Worm (Caenorhabditis elegans) whole organism, L1 larva: Measurements from ENCODE around the gene F41G3.18.
A peak's percentile ranks its signal among the peaks of the same experiment; 100 is the strongest.

Source experiments
- ama-1 ChIP-seq: fragments of 150-350 bp; optimal IDR thresholded peaks from 2 replicates; lab custom pipeline; 2014
- blmp-1 ChIP-seq: fragments of 150-350 bp; optimal IDR thresholded peaks from 2 replicates; lab custom pipeline; 2014; ENCODE audit warnings: missing biosample characterization, missing genetic modification characterization
- ces-1 ChIP-seq: fragments of 150-350 bp; optimal IDR thresholded peaks from 2 replicates; lab custom pipeline; 2014; ENCODE audit warnings: missing biosample characterization, missing genetic modification reagents, missing genetic modification characterization
- dsc-1 ChIP-seq: sonication (generic microtip); optimal IDR thresholded peaks from 2 replicates; lab custom pipeline; 2016; ENCODE audit warnings: mild to moderate bottlenecking, missing genetic modification characterization, missing compliant biosample characterization
- efl-3 ChIP-seq: fragments of 200-800 bp; sonication (Bioruptor generic); optimal IDR thresholded peaks from 2 replicates; lab custom pipeline; 2018; ENCODE audit warnings: mild to moderate bottlenecking, missing genetic modification characterization, missing compliant biosample characterization
- elt-2 ChIP-seq: sonication (generic microtip); optimal IDR thresholded peaks from 2 replicates; lab custom pipeline; 2016; ENCODE audit warnings: missing genetic modification characterization, mild to moderate bottlenecking, inconsistent platforms, missing compliant biosample characterization, missing genetic modification reagents
- elt-3 ChIP-seq, 6 experiments: fragments of 150-350 bp in 1 of 6; sonication (generic microtip); optimal IDR thresholded peaks; 2 replicates each; lab custom pipeline; 2017 to 2018; ENCODE audit warnings: missing biosample characterization in 6 of 6, missing genetic modification characterization in 6 of 6, inconsistent platforms in 1 of 6
- ets-5 ChIP-seq: fragments of 200-800 bp; sonication (Bioruptor generic); IDR thresholded peaks from 2 replicates; pipeline ENCODE4 v1.3.6; 2022; ENCODE audit warnings: missing genetic modification characterization, missing compliant biosample characterization
- grh-1 ChIP-seq: fragments of 200-800 bp; sonication (Bioruptor generic); IDR thresholded peaks from 2 replicates; pipeline ENCODE4 v1.3.6; 2022; ENCODE audit warnings: missing genetic modification reagents, missing genetic modification characterization, missing compliant biosample characterization
- lin-14 ChIP-seq: fragments of 200-800 bp; sonication (Bioruptor generic); optimal IDR thresholded peaks from 2 replicates; lab custom pipeline; 2018; ENCODE audit warnings: mild to moderate bottlenecking, missing genetic modification characterization, moderate library complexity, missing compliant biosample characterization
- lir-3 ChIP-seq: sonication (generic microtip); optimal IDR thresholded peaks from 2 replicates; lab custom pipeline; 2016; ENCODE audit warnings: mild to moderate bottlenecking, missing genetic modification characterization, moderate library complexity, missing compliant biosample characterization; ENCODE audit not compliant: poor library complexity
- lsy-2 ChIP-seq, 2 experiments: fragments of 150-350 bp; optimal IDR thresholded peaks; 2 replicates each; lab custom pipeline; 2014; ENCODE audit warnings: missing biosample characterization in 2 of 2, missing genetic modification characterization in 2 of 2
- mab-9 ChIP-seq: fragments of 200-800 bp; sonication (Bioruptor generic); IDR thresholded peaks from 2 replicates; pipeline ENCODE4 v1.3.6; 2022; ENCODE audit warnings: missing genetic modification reagents, missing genetic modification characterization, missing compliant biosample characterization
- mdl-1 ChIP-seq, 2 experiments: fragments of 150-350 bp; optimal IDR thresholded peaks; 2 replicates each; lab custom pipeline; 2014 to 2017; ENCODE audit warnings: missing biosample characterization in 2 of 2, missing genetic modification characterization in 2 of 2, inconsistent platforms in 1 of 2
- mef-2 ChIP-seq: fragments of 150-350 bp; optimal IDR thresholded peaks from 2 replicates; lab custom pipeline; 2014; ENCODE audit warnings: missing biosample characterization, missing genetic modification characterization
- mep-1 ChIP-seq: fragments of 150-350 bp; optimal IDR thresholded peaks from 2 replicates; lab custom pipeline; 2014; ENCODE audit warnings: missing biosample characterization, missing genetic modification characterization
- nhr-237 ChIP-seq: fragments of 150-350 bp; optimal IDR thresholded peaks from 2 replicates; lab custom pipeline; 2014; ENCODE audit warnings: missing biosample characterization, missing genetic modification characterization
- nhr-71 ChIP-seq: sonication (generic microtip); optimal IDR thresholded peaks from 2 replicates; lab custom pipeline; 2016; ENCODE audit warnings: mild to moderate bottlenecking, missing genetic modification characterization, moderate library complexity, missing compliant biosample characterization
- nhr-84 ChIP-seq: sonication (generic microtip); optimal IDR thresholded peaks from 2 replicates; lab custom pipeline; 2017; ENCODE audit warnings: missing biosample characterization, missing genetic modification characterization
- nhr-85 ChIP-seq: sonication (generic microtip); peaks from one replicate; lab custom pipeline; 2016; ENCODE audit warnings: missing genetic modification characterization, inconsistent platforms, missing compliant biosample characterization
- rnt-1 ChIP-seq: sonication (generic microtip); optimal IDR thresholded peaks from 2 replicates; lab custom pipeline; 2016; ENCODE audit warnings: mild to moderate bottlenecking, missing genetic modification characterization, moderate library complexity, missing compliant biosample characterization
- sox-4 ChIP-seq: sonication (generic microtip); optimal IDR thresholded peaks from 2 replicates; lab custom pipeline; 2016; ENCODE audit warnings: missing genetic modification characterization, missing compliant biosample characterization
- sup-37 ChIP-seq: fragments of 200-800 bp; sonication (Bioruptor generic); optimal IDR thresholded peaks from 2 replicates; lab custom pipeline; 2018; ENCODE audit warnings: mild to moderate bottlenecking, missing genetic modification characterization, missing compliant biosample characterization
- unc-62 ChIP-seq: fragments of 150-350 bp; optimal IDR thresholded peaks from 2 replicates; lab custom pipeline; 2014; ENCODE audit warnings: missing biosample characterization, missing genetic modification reagents, missing genetic modification characterization
- unc-86 ChIP-seq: sonication (generic microtip); optimal IDR thresholded peaks from 2 replicates; lab custom pipeline; 2016; ENCODE audit warnings: missing genetic modification characterization, missing compliant biosample characterization
- xbp-1 ChIP-seq: sonication (generic microtip); optimal IDR thresholded peaks from 2 replicates; lab custom pipeline; 2016; ENCODE audit warnings: missing genetic modification characterization, missing compliant biosample characterization
- zag-1 ChIP-seq: fragments of 150-350 bp; optimal IDR thresholded peaks from 2 replicates; lab custom pipeline; 2014; ENCODE audit warnings: missing biosample characterization, missing genetic modification characterization
- zip-4 ChIP-seq: fragments of 200-800 bp; sonication (Bioruptor generic); optimal IDR thresholded peaks from 2 replicates; lab custom pipeline; 2018; ENCODE audit warnings: mild to moderate bottlenecking, missing genetic modification characterization, moderate library complexity, missing compliant biosample characterization
- ztf-4 ChIP-seq: fragments of 150-350 bp; optimal IDR thresholded peaks from 2 replicates; lab custom pipeline; 2014; ENCODE audit warnings: missing biosample characterization, missing genetic modification characterization

The F41G3.18 gene

ce11 chrII:6808539-6808938 lies 40.4 kb downstream of the F41G3.18 start (continued):
- TF ChIP-seq zip-4 (no peak), lir-3 (tag; lab: Kevin White, UChicago) (no peak), zag-1 (tag; lab: Kevin White, UChicago) (no peak), nhr-71 (tag; lab: Kevin White, UChicago) (peak; percentile 20), sup-37 (GFP tag; lab: Kevin White, UChicago) (no peak), efl-3 (GFP tag; lab: Kevin White, UChicago) (no peak), mef-2 (no peak), mdl-1 (tag; optimal IDR thresholded peaks at IDR 0.05; lab: Kevin White, UChicago) (no peak), elt-2 (no peak), lsy-2 (tag; optimal IDR thresholded peaks at IDR 0.05; lab: Kevin White, UChicago) (peak in 1 of 2 experiments; percentile 33), xbp-1 (tag; lab: Kevin White, UChicago) (no peak), sox-4 (tag; lab: Kevin White, UChicago) (no peak), unc-86 (tag; lab: Kevin White, UChicago) (peak; percentile 16), mab-9 (no peak), ztf-4 (tag; lab: Kevin White, UChicago) (no peak), rnt-1 (no peak), nhr-84 (tag; lab: Kevin White, UChicago) (no peak), mep-1 (tag; lab: Kevin White, UChicago) (peak; percentile 22), ama-1 (lab: Kevin White, UChicago) (no peak)

ce11 chrII:6810663-6811062 lies 42.5 kb downstream of the F41G3.18 start, which contains the start of gene snt-1:
Gene snt-1 (plus strand): TSS chrII:6810963.
- TF ChIP-seq dsc-1, result peak; percentile 79
- TF ChIP-seq lir-3 (tag; lab: Kevin White, UChicago), result no peak
- 0 out of 2 replicates have a peak, but pooled peaks have one; percentile 11 for TF ChIP-seq grh-1 (GFP tag; lab: Robert Waterston, UW)
- no peak for TF ChIP-seq unc-62 (GFP tag; lab: Kevin White, UChicago)
- TF ChIP-seq, all 84 proteins: peak for 2

- TF ChIP-seq elt-3 (tag; optimal IDR thresholded peaks at IDR 0.05; lab: Kevin White, UChicago) (no peak), blmp-1 (tag; lab: Kevin White, UChicago) (no peak), ets-5 (GFP tag; lab: Robert Waterston, UW) (no peak), nhr-85 (tag; lab: Kevin White, UChicago) (no peak), nhr-237 (tag; lab: Kevin White, UChicago) (no peak), lin-14 (GFP tag; lab: Kevin White, UChicago) (peak; percentile 74), grh-1 (GFP tag; lab: Robert Waterston, UW) (no peak)
Measured at ce11 chrII:6812514-6812913, 44.4 kb downstream of the F41G3.18 start.

ce11 chrII:6816324-6816723 lies 48.2 kb downstream of the F41G3.18 start:
- no peak for TF ChIP-seq ces-1 (GFP tag; lab: Kevin White, UChicago)
